Fruit fly (Drosophila melanogaster) whole organism, pupa: Measurements from ENCODE around the gene CG46525.

Experiments
- CG10348 ChIP-seq: fragments of 200-800 bp; sonication (Bioruptor generic); IDR thresholded peaks from 2 replicates; pipeline ENCODE4 v1.3.6; 2022; ENCODE audit warnings: missing biosample characterization, missing genetic modification characterization
- CG12605 ChIP-seq: fragments of 200-800 bp; sonication (Bioruptor generic); IDR thresholded peaks from 2 replicates; pipeline ENCODE4 v1.3.6; 2022; ENCODE audit warnings: missing biosample characterization, missing genetic modification characterization
- CG13204 ChIP-seq: fragments of 200-800 bp; sonication (Bioruptor generic); optimal IDR thresholded peaks from 2 replicates; lab custom pipeline; 2018; ENCODE audit warnings: missing biosample characterization, mild to moderate bottlenecking, missing genetic modification characterization, moderate library complexity
- CG14655 ChIP-seq: fragments of 200-800 bp; sonication (Bioruptor generic); optimal IDR thresholded peaks from 3 replicates; lab custom pipeline; 2017; ENCODE audit warnings: mild to moderate bottlenecking, missing biosample characterization, missing genetic modification reagents, missing genetic modification characterization
- CG15710 ChIP-seq: fragments of 200-800 bp; sonication (Bioruptor generic); optimal IDR thresholded peaks from 2 replicates; lab custom pipeline; 2018; ENCODE audit warnings: missing biosample characterization, mild to moderate bottlenecking, missing genetic modification characterization, moderate library complexity
- CG17806 ChIP-seq: fragments of 200-800 bp; sonication (Bioruptor generic); optimal IDR thresholded peaks from 2 replicates; lab custom pipeline; 2018; ENCODE audit warnings: missing biosample characterization, mild to moderate bottlenecking, missing genetic modification characterization, moderate library complexity
- CG32121 ChIP-seq: fragments of 200-800 bp; sonication (Bioruptor generic); IDR thresholded peaks from 2 replicates; pipeline ENCODE4 v1.3.6; 2022; ENCODE audit warnings: missing biosample characterization, missing genetic modification characterization
- CG34367 ChIP-seq: fragments of 200-800 bp; sonication (Bioruptor generic); optimal IDR thresholded peaks from 2 replicates; lab custom pipeline; 2018; ENCODE audit warnings: missing biosample characterization, mild to moderate bottlenecking, missing genetic modification characterization
- CG4496 ChIP-seq: fragments of 200-800 bp; sonication (Bioruptor generic); IDR thresholded peaks from 3 replicates; pipeline ENCODE4 v1.3.6; 2022; ENCODE audit warnings: missing biosample characterization, missing genetic modification characterization
- CG8159 ChIP-seq: fragments of 200-800 bp; sonication (Bioruptor generic); optimal IDR thresholded peaks from 3 replicates; lab custom pipeline; 2018; ENCODE audit warnings: missing biosample characterization, mild to moderate bottlenecking, missing genetic modification characterization, moderate library complexity
- CG8301 ChIP-seq: fragments of 200-800 bp; sonication (Bioruptor generic); optimal IDR thresholded peaks from 2 replicates; lab custom pipeline; 2018; ENCODE audit warnings: missing biosample characterization, mild to moderate bottlenecking, missing genetic modification characterization
- CG9948 ChIP-seq: fragments of 200-800 bp; sonication (Bioruptor generic); optimal IDR thresholded peaks from 2 replicates; lab custom pipeline; 2018; ENCODE audit warnings: missing biosample characterization, mild to moderate bottlenecking, missing genetic modification characterization, moderate library complexity
- D1 ChIP-seq: fragments of 200-800 bp; sonication (Bioruptor generic); optimal IDR thresholded peaks from 2 replicates; lab custom pipeline; 2018; ENCODE audit warnings: missing biosample characterization, mild to moderate bottlenecking, missing genetic modification characterization, moderate library complexity
- EcR ChIP-seq: fragments of 200-800 bp; sonication (Bioruptor generic); optimal IDR thresholded peaks from 3 replicates; lab custom pipeline; 2019; ENCODE audit warnings: missing biosample characterization, missing genetic modification characterization, mild to moderate bottlenecking, moderate library complexity, missing genetic modification reagents
- Ets98B ChIP-seq: fragments of 200-800 bp; sonication (Bioruptor generic); IDR thresholded peaks from 2 replicates; pipeline ENCODE4 v1.3.6; 2022; ENCODE audit warnings: missing biosample characterization, missing genetic modification characterization
- Pif1A ChIP-seq: fragments of 200-800 bp; sonication (Bioruptor generic); optimal IDR thresholded peaks from 3 replicates; lab custom pipeline; 2016; ENCODE audit warnings: missing biosample characterization, missing genetic modification characterization
- Pif1B ChIP-seq: fragments of 200-800 bp; sonication (Bioruptor generic); optimal IDR thresholded peaks from 3 replicates; lab custom pipeline; 2016; ENCODE audit warnings: missing biosample characterization, missing genetic modification characterization
- Snoo ChIP-seq: fragments of 200-800 bp; sonication (Bioruptor generic); optimal IDR thresholded peaks from 3 replicates; lab custom pipeline; 2017; ENCODE audit warnings: missing biosample characterization, mild to moderate bottlenecking, missing genetic modification characterization, inconsistent platforms
- fd96Ca ChIP-seq: fragments of 200-800 bp; sonication (Bioruptor generic); IDR thresholded peaks from 3 replicates; pipeline ENCODE4 v1.3.6; 2022; ENCODE audit warnings: missing biosample characterization, missing genetic modification characterization
- gl ChIP-seq: fragments of 200-800 bp; sonication (Bioruptor generic); optimal IDR thresholded peaks from 2 replicates; lab custom pipeline; 2018; ENCODE audit warnings: missing biosample characterization, mild to moderate bottlenecking, missing genetic modification characterization
- rn ChIP-seq: fragments of 200-800 bp; sonication (Bioruptor generic); IDR thresholded peaks from 2 replicates; pipeline ENCODE4 v1.3.6; 2022; ENCODE audit warnings: missing biosample characterization, missing genetic modification characterization

CG46525 gene

dm6 chr3L:17474711-17475451, at the start of gene CG46525, which contains the start of gene UQCR-Q:
TSS of gene CG46525 (plus strand) at chr3L:17475220.
TSS of gene UQCR-Q (plus strand) at chr3L:17474761.
- TF ChIP-seq D1 (peak; percentile 35), CG4496 (no peak), CG13204 (no peak), Pif1A (GFP tag; lab: Kevin White, UChicago) (no peak)

DNA sequence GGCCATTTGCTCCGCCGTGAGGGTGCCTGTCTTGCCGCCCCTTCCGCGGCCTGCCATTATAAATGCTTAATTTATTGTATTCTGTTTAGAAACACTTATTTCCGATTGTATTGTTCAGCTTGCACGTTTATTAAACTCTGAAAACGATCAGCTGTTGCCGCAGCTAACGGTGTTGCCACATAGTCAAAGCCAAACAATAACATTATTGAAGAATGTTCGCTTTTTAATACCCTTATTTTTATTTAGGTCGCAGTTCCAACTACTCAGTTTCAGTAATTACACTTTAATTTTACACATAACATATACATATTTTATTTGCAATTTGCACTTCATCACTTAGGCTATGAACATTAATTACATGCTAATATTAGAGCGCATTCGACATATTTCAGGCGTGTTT, 48.0 kb upstream of the CG46525 start, which contains the start of gene Polr3G:
Polr3G (minus strand) TSS at position 118 of the 400 bp plus-strand sequence.
- TF ChIP-seq Snoo (tag; lab: Kevin White, UChicago) (peak; percentile 16), CG32121 (no peak), Pif1A (GFP tag; lab: Kevin White, UChicago) (no peak), CG17806 (tag; lab: Kevin White, UChicago) (peak; percentile 2)

DNA sequence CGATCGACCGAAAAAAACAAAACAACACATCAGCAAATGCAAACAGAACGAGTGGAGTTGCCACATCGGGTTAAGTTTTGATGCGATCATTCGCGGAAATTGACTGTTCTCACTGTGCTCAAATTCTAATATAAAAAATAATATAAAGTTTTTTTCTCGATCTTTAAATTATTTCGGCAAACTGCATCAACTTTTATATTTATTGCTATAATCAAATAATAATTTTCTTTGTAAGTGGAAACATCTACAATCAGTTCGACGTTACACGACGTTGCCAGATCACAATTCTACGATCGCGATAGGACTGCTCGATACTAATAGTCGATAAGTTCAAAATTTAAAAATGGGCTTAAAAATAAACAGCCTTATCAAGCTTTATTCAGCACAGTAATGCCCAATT, 46.2 kb upstream of the CG46525 start, which contains the start of gene Gorab:
Gorab (minus strand) TSS at position 58 of the 400 bp plus-strand sequence.
- TF ChIP-seq CG12605 (GFP tag; lab: Robert Waterston, UW) = peak; percentile 86
- peak; percentile 85 for TF ChIP-seq CG10348
- TF ChIP-seq D1 = no peak
- peak; percentile 79 for TF ChIP-seq Pif1A (GFP tag; lab: Kevin White, UChicago)
- peak; percentile 96 for TF ChIP-seq CG4496
- peak; percentile 92 for TF ChIP-seq CG32121
- TF ChIP-seq EcR = no peak
- TF ChIP-seq CG14655 (GFP tag; lab: Kevin White, UChicago) = peak; percentile 80
- no peak for TF ChIP-seq gl (tag; lab: Kevin White, UChicago)
- TF ChIP-seq Snoo (tag; lab: Kevin White, UChicago) = peak; percentile 81
- peak; percentile 76 for TF ChIP-seq Pif1B (GFP tag; lab: Kevin White, UChicago)
- peak; percentile 73 for TF ChIP-seq CG8301 (tag; lab: Kevin White, UChicago)
- no peak for TF ChIP-seq CG13204
- peak; percentile 80 for TF ChIP-seq CG9948 (tag; lab: Kevin White, UChicago)
- TF ChIP-seq Ets98B = peak; percentile 91
- TF ChIP-seq rn (GFP tag; lab: Robert Waterston, UW) = peak; percentile 90
- TF ChIP-seq CG8159 (tag; lab: Kevin White, UChicago) = peak; percentile 78
- TF ChIP-seq CG34367 (tag; lab: Kevin White, UChicago) = peak; percentile 68
- peak; percentile 91 for TF ChIP-seq fd96Ca (GFP tag; lab: Robert Waterston, UW)
- peak; percentile 86 for TF ChIP-seq CG17806 (tag; lab: Kevin White, UChicago)
- peak; percentile 85 for TF ChIP-seq CG15710 (tag; lab: Kevin White, UChicago)

dm6 chr3L:17430390-17430789, 44.6 kb upstream of the CG46525 start:
- TF ChIP-seq CG10348 (no peak), rn (GFP tag; lab: Robert Waterston, UW) (no peak), CG4496 (peak; percentile 50; the same call in 2 of the 3 replicates), EcR (peak; percentile 39), CG12605 (GFP tag; lab: Robert Waterston, UW) (no peak), Ets98B (no peak), fd96Ca (GFP tag; lab: Robert Waterston, UW) (0 out of 3 replicates have a peak, but pooled peaks have one; percentile 23), gl (tag; lab: Kevin White, UChicago) (no peak)

DNA sequence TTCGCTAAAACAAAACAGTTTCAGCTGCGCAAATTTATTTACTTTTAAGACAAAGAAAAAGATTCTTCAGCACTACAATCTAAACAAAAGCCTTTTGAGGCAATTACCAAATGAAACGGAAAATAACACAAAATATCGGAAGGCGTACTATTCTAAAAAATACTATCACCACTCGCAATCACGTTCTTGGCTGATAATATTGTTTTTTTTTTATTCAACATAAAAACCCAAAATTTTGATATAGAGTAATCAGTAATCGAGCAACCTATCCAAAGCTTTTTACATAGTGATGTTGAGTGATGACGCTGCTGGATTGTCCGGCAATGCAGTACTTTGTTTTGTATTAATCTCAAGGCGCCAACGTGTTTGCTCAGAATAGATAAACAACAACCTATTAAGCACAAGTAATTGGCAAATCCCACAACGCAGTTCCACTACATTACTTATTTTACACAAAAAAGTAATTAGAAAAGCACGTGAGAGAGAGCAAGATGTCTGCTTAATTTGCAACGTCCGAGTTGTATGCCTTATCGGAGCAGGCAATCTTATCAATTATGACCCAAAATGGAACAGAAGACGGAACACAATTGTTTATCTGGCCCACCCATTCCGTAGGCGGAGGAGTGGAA, 43.9 kb upstream of the CG46525 start:
- TF ChIP-seq CG8301 (tag; lab: Kevin White, UChicago) (peak; percentile 18), CG12605 (GFP tag; lab: Robert Waterston, UW) (peak; percentile 15; the same call in 1 of the 2 replicates), CG4496 (no peak), rn (GFP tag; lab: Robert Waterston, UW) (no peak), CG14655 (GFP tag; lab: Kevin White, UChicago) (peak; percentile 30), Pif1A (GFP tag; lab: Kevin White, UChicago) (peak; percentile 32), CG8159 (tag; lab: Kevin White, UChicago) (peak; percentile 33), CG13204 (no peak), fd96Ca (GFP tag; lab: Robert Waterston, UW) (no peak), Pif1B (GFP tag; lab: Kevin White, UChicago) (no peak)
- TF ChIP-seq, all 21 proteins: peak for 5

DNA sequence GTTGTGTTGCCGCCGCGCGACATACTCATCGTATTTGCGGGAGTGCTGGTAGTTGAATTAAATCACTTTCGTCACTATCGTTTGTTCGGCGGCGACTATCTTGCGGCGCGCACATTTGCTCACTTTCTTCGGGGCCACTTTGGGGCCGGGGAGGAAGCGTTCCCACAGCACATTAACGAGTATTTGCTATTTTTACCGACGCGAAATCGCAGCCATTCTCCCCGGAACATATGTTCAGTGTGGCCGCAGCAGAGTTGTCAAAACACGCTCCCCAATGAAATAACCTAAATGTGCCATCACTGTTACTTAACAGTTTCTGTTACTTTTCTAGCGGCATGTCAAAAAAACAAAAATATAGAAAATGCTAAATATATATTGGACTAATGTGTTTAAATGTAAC, 42.1 kb upstream of the CG46525 start, which contains the start of gene frc:
frc (minus strand) TSS at position 244 of the 400 bp plus-strand sequence.
- TF ChIP-seq Snoo (tag; lab: Kevin White, UChicago) = no peak
- TF ChIP-seq CG13204 = no peak
- peak; percentile 43; the same call in 1 of the 2 replicates for TF ChIP-seq CG32121
- TF ChIP-seq CG12605 (GFP tag; lab: Robert Waterston, UW) = 0 out of 2 replicates have a peak, but pooled peaks have one; percentile 24
- peak; percentile 61; the same call in 2 of the 3 replicates for TF ChIP-seq CG4496
- TF ChIP-seq CG8159 (tag; lab: Kevin White, UChicago) = no peak
